Fruit fly (Drosophila melanogaster) ovary, adult (tissue): ENCODE results near the gene CG14971.

Experiments used
- CG17801 ChIP-seq: fragments of 200-800 bp; optimal IDR thresholded peaks from 2 replicates; lab custom pipeline; 2019; ENCODE audit warnings: missing biosample characterization, mild to moderate bottlenecking, missing genetic modification characterization, moderate library complexity; ENCODE audit not compliant: partially characterized antibody

Gene CG14971

dm6 chr3L:3432656-3433344, 38.3 kb downstream of the CG14971 start:
- TF ChIP-seq CG17801 (GFP tag; lab: Kevin White, UChicago): no peak

- no peak for TF ChIP-seq CG17801 (GFP tag; lab: Kevin White, UChicago)
Measured at dm6 chr3L:3431061-3431648, 40.0 kb downstream of the CG14971 start.

- no peak for TF ChIP-seq CG17801 (GFP tag; lab: Kevin White, UChicago)
Measured at dm6 chr3L:3427037-3427436, 44.1 kb downstream of the CG14971 start.

dm6 chr3L:3424846-3425245, 46.3 kb downstream of the CG14971 start, which contains the start of gene sty:
Gene sty (minus strand): TSS chr3L:3424935.
- TF ChIP-seq CG17801 (GFP tag; lab: Kevin White, UChicago): no peak

dm6 chr3L:3423006-3423405, 48.1 kb downstream of the CG14971 start:
- TF ChIP-seq CG17801 (GFP tag; lab: Kevin White, UChicago): no peak

- TF ChIP-seq CG17801 (GFP tag; lab: Kevin White, UChicago): no peak
Measured at dm6 chr3L:3420674-3421073, 50.4 kb downstream of the CG14971 start.

- no peak for TF ChIP-seq CG17801 (GFP tag; lab: Kevin White, UChicago)
Measured at dm6 chr3L:3420237-3420643, 50.9 kb downstream of the CG14971 start.

dm6 chr3L:3419369-3420232, 51.5 kb downstream of the CG14971 start:
- no peak for TF ChIP-seq CG17801 (GFP tag; lab: Kevin White, UChicago)

dm6 chr3L:3418207-3419086, 52.7 kb downstream of the CG14971 start:
- TF ChIP-seq CG17801 (GFP tag; lab: Kevin White, UChicago): no peak
